Worm (Caenorhabditis elegans): ENCODE results near the gene C29E4.12.
A peak's percentile ranks its signal among the peaks of the same experiment; 100 is the strongest.

C29E4.12 gene

DNA sequence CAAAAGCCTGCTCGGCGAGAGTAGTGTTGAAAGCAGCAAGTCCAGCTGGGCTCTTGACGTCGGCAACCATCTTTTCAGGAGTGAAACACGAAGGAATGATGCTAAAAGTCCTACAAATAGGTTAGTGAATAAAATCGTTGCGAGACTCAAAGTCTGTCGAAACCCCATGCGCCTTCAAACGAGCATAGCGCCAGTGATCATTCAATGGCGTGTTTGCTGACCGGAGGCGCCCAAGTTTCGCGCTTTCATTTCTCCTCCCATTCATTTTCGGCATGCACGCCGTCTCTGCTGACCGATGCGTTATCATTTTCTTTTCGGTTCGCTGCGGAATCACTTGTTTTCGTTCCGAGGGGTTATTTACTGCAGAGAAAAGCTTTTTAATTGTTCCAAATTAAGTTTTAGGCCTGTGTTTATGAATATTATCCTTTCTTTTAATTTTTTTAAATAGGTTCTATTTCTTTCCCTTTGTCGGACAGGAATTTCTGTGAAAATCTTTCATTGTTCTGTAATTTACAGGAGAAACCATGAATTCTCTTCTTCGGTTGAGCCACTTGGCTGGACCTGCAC, 32.3 kb downstream of the C29E4.12 start, which contains the start of the genes eef-1B.1 and aco-2 (continued):
- peak; percentile 95 for TF ChIP-seq hlh-11 (tag; optimal IDR thresholded peaks at IDR 0.05)
- TF ChIP-seq daf-19 (GFP tag; conservative IDR thresholded peaks at IDR 0.05) = no peak
- peak; percentile 39 for TF ChIP-seq F10B5.3 (tag; optimal IDR thresholded peaks at IDR 0.05)
- TF ChIP-seq T26A8.4 (GFP tag; IDR thresholded peaks at IDR 0.05) = peak; percentile 91
- peak; percentile 72 for TF ChIP-seq spr-1 (tag; optimal IDR thresholded peaks at IDR 0.05)
- TF ChIP-seq lin-29 (GFP tag; IDR thresholded peaks at IDR 0.05) = no peak
- TF ChIP-seq nhr-6 (tag; optimal IDR thresholded peaks at IDR 0.05) = peak; percentile 95
- TF ChIP-seq lsy-2 (tag; optimal IDR thresholded peaks at IDR 0.05) = peak; percentile 31 to 95
- peak; percentile 68 for TF ChIP-seq jun-1 (tag; optimal IDR thresholded peaks at IDR 0.05)
- TF ChIP-seq nhr-28 (tag; optimal IDR thresholded peaks at IDR 0.05) = peak; percentile 84
- peak; percentile 64; the same call in 1 of the 2 replicates for TF ChIP-seq pha-4 (GFP tag; IDR thresholded peaks at IDR 0.05)
- TF ChIP-seq pha-4 (tag; optimal IDR thresholded peaks at IDR 0.05) = no peak
- TF ChIP-seq nhr-102 (tag; optimal IDR thresholded peaks at IDR 0.05) = peak; percentile 88
- TF ChIP-seq php-3 (GFP tag; IDR thresholded peaks at IDR 0.05) = peak; percentile 42; the same call in 1 of the 2 replicates
- no peak for TF ChIP-seq R02D3.7 (tag; optimal IDR thresholded peaks at IDR 0.05)
- TF ChIP-seq dmd-9 (GFP tag; IDR thresholded peaks at IDR 0.05) = 0 out of 2 replicates have a peak, but pooled peaks have one; percentile 50
- TF ChIP-seq mdt-29 (GFP tag; IDR thresholded peaks at IDR 0.05) = 0 out of 2 replicates have a peak, but pooled peaks have one; percentile 39
- peak in 1 of 2 experiments; percentile 78 for TF ChIP-seq mdl-1 (tag; optimal IDR thresholded peaks at IDR 0.05)
- TF ChIP-seq T20F7.1 (GFP tag; optimal IDR thresholded peaks at IDR 0.05) = peak; percentile 88
- TF ChIP-seq ztf-7 (tag; optimal IDR thresholded peaks at IDR 0.05) = peak; percentile 78
- peak; percentile 78 for TF ChIP-seq ceh-20 (GFP tag; IDR thresholded peaks at IDR 0.05)
- no peak for TF ChIP-seq ZK337.2 (GFP tag; IDR thresholded peaks at IDR 0.05)
- TF ChIP-seq nhr-76 (tag; optimal IDR thresholded peaks at IDR 0.05) = no peak
- TF ChIP-seq hmg-1.1 (GFP tag; IDR thresholded peaks at IDR 0.05) = peak; percentile 89
- TF ChIP-seq ama-1 (optimal IDR thresholded peaks at IDR 0.05) = peak; percentile 81
- TF ChIP-seq egl-43 (GFP tag; IDR thresholded peaks at IDR 0.05) = 0 out of 2 replicates have a peak, but pooled peaks have one; percentile 18
- TF ChIP-seq Y75B8A.6 (GFP tag; IDR thresholded peaks at IDR 0.05) = no peak
- peak; percentile 89 for TF ChIP-seq rbr-2 (tag; optimal IDR thresholded peaks at IDR 0.05)
- no peak for TF ChIP-seq attf-4 (tag; optimal IDR thresholded peaks at IDR 0.05)
- TF ChIP-seq F37D6.2 (tag; optimal IDR thresholded peaks at IDR 0.05) = peak; percentile 81
- peak; percentile 35 for TF ChIP-seq zfp-2 (tag; optimal IDR thresholded peaks at IDR 0.05)
- TF ChIP-seq vab-7 (GFP tag; IDR thresholded peaks at IDR 0.05) = 0 out of 2 replicates have a peak, but pooled peaks have one; percentile 7
- no peak for TF ChIP-seq lin-15B (tag; optimal IDR thresholded peaks at IDR 0.05)
- peak; percentile 22; the same call in 1 of the 2 replicates for TF ChIP-seq tra-1 (GFP tag; IDR thresholded peaks at IDR 0.05)
- TF ChIP-seq nhr-25 (tag; optimal IDR thresholded peaks at IDR 0.05; ENCODE audit: borderline replicate concordance, insufficient read depth) = peak; percentile 73
- TF ChIP-seq hif-1 (tag; optimal IDR thresholded peaks at IDR 0.05) = peak; percentile 56 to 71
- no peak for TF ChIP-seq aly-2 (tag; optimal IDR thresholded peaks at IDR 0.05)
- TF ChIP-seq nhr-11 (tag; optimal IDR thresholded peaks at IDR 0.05) = peak; percentile 88
- TF ChIP-seq ceh-82 (tag; optimal IDR thresholded peaks at IDR 0.05) = no peak
- TF ChIP-seq nhr-48 (tag; optimal IDR thresholded peaks at IDR 0.05) = peak; percentile 75
- peak in 1 of 2 experiments; percentile 61 for TF ChIP-seq daf-16 (GFP tag; optimal IDR thresholded peaks at IDR 0.05)
- peak; percentile 89 for TF ChIP-seq daf-16 (tag; optimal IDR thresholded peaks at IDR 0.05)
- peak; percentile 99 for TF ChIP-seq aha-1 (tag)
- peak; percentile 53 for TF ChIP-seq fkh-10 (GFP tag; optimal IDR thresholded peaks at IDR 0.05)
- TF ChIP-seq zfp-3 (GFP tag; conservative IDR thresholded peaks at IDR 0.05) = peak; percentile 76
- TF ChIP-seq hlh-30 (tag; optimal IDR thresholded peaks at IDR 0.05; ENCODE audit: insufficient read depth) = peak; percentile 92
- peak; percentile 90 for TF ChIP-seq nhr-42 (GFP tag; IDR thresholded peaks at IDR 0.05)
- peak; percentile 78; the same call in 1 of the 2 replicates for TF ChIP-seq madf-9 (GFP tag; conservative IDR thresholded peaks at IDR 0.05)
- peak; percentile 26; the same call in 1 of the 2 replicates for TF ChIP-seq arid-1 (GFP tag; conservative IDR thresholded peaks at IDR 0.05)
- peak; percentile 93 for TF ChIP-seq mep-1 (tag; optimal IDR thresholded peaks at IDR 0.05)
